Worm (Caenorhabditis elegans): Measurements from ENCODE around the gene Y55B1AR.2.

Y55B1AR.2 gene

ce11 chrIII:617467-617866 lies 18.9 kb upstream of the Y55B1AR.2 start, which contains the start of gene T19C3.2:
Gene T19C3.2, minus strand, starts transcription at chrIII:617567.
- TF ChIP-seq skn-1 (tag; optimal IDR thresholded peaks at IDR 0.05) (no peak), lin-15B (tag; optimal IDR thresholded peaks at IDR 0.05) (no peak), fkh-8 (tag; optimal IDR thresholded peaks at IDR 0.05) (no peak), mef-2 (tag; optimal IDR thresholded peaks at IDR 0.05) (no peak), nhr-77 (tag; optimal IDR thresholded peaks at IDR 0.05) (no peak)

DNA sequence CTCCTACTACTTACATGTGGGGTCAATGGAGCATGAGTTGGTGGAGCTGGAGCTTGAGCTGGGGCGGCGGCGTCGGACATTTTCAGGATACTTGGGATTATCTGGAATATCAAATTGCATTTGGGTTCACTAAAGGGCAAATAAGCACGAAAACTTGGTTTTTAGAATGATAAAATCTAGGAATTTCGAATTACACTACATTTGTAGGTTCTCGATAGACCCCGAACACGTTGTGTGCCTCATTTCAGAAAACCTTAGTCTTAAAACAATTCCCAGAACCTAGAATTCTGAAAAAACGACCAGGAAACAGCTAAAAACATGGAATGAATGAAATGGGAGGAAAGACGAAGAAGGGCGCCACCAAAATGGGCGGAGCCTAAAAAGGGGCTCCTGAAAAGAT lies 15.9 kb upstream of the Y55B1AR.2 start, which contains the start of gene T19C3.3:
Gene T19C3.3 (minus strand): TSS at position 101 of the 400 bp plus-strand sequence.
- TF ChIP-seq nhr-84 (tag; optimal IDR thresholded peaks at IDR 0.05) (no peak), lin-14 (GFP tag; optimal IDR thresholded peaks at IDR 0.05) (peak; percentile 12), nhr-76 (tag; optimal IDR thresholded peaks at IDR 0.05) (no peak)

- TF ChIP-seq dpl-1 (GFP tag; optimal IDR thresholded peaks at IDR 0.05), result no peak
- no peak for TF ChIP-seq ceh-82 (tag; optimal IDR thresholded peaks at IDR 0.05)
- TF ChIP-seq ztf-11 (tag; optimal IDR thresholded peaks at IDR 0.05), result no peak
- TF ChIP-seq tlp-1 (tag; optimal IDR thresholded peaks at IDR 0.05), result no peak
- TF ChIP-seq lin-14 (GFP tag; optimal IDR thresholded peaks at IDR 0.05), result peak; percentile 57
- no peak for TF ChIP-seq nhr-19 (GFP tag; conservative IDR thresholded peaks at IDR 0.05)
- TF ChIP-seq irx-1 (tag; optimal IDR thresholded peaks at IDR 0.05), result no peak
- peak; percentile 21 for TF ChIP-seq ces-1 (GFP tag; optimal IDR thresholded peaks at IDR 0.05)
- TF ChIP-seq nhr-85 (tag), result peak; percentile 55
- no peak for TF ChIP-seq nhr-237 (tag; optimal IDR thresholded peaks at IDR 0.05)
- TF ChIP-seq hpl-2 (GFP tag; optimal IDR thresholded peaks at IDR 0.05), result no peak
- no peak for TF ChIP-seq ceh-8 (GFP tag; optimal IDR thresholded peaks at IDR 0.05)
- TF ChIP-seq pqm-1 (tag; optimal IDR thresholded peaks at IDR 0.05), result no peak
- no peak for TF ChIP-seq C34B4.2 (tag; optimal IDR thresholded peaks at IDR 0.05)
- no peak for TF ChIP-seq C16A3.4 (tag; optimal IDR thresholded peaks at IDR 0.05)
- TF ChIP-seq nhr-90 (tag; optimal IDR thresholded peaks at IDR 0.05; ENCODE audit: poor library complexity), result no peak
- no peak for TF ChIP-seq snpc-4 (tag; optimal IDR thresholded peaks at IDR 0.05)
- TF ChIP-seq nhr-76 (tag; optimal IDR thresholded peaks at IDR 0.05), result no peak
- no peak for TF ChIP-seq pax-3 (tag; optimal IDR thresholded peaks at IDR 0.05)
- TF ChIP-seq elt-2 (tag; optimal IDR thresholded peaks at IDR 0.05), result no peak
- no peak for TF ChIP-seq ceh-88 (GFP tag; IDR thresholded peaks at IDR 0.05)
- TF ChIP-seq Y116A8C.19 (tag; optimal IDR thresholded peaks at IDR 0.05; ENCODE audit: borderline replicate concordance), result no peak
- TF ChIP-seq efl-1 (optimal IDR thresholded peaks at IDR 0.05), result no peak
- TF ChIP-seq efl-1 (GFP tag; optimal IDR thresholded peaks at IDR 0.05 in 1 of 2), result peak in 1 of 2 experiments; percentile 2
These were observed 14.2 kb upstream of the Y55B1AR.2 start for ce11 chrIII:612759-613158.

DNA sequence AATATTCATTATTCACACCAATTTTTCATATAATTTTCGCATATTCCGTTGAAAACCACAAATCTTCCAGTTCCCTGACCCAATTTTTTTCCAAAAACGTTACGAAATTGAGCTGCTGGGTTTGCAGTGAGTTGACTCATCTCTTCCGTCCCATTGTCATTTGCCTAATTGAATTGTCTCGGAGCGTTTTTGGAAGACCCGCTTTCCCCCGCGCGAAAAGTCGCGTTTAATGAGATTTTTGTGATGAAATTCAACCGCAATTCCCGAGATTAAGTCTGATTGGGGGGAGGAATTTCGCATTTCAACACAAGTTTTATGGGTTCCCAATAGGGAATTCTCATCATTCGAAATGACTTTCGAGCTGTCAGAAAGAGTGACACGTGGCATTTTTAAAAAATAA lies 13.3 kb upstream of the Y55B1AR.2 start:
- TF ChIP-seq nhr-85 (tag) (no peak), lin-14 (GFP tag; optimal IDR thresholded peaks at IDR 0.05) (peak; percentile 53)

ce11 chrIII:609549-609948 lies 11.0 kb upstream of the Y55B1AR.2 start, which contains the start of gene best-17:
Gene best-17, minus strand, starts transcription at chrIII:609649.
- TF ChIP-seq ceh-8 (GFP tag; optimal IDR thresholded peaks at IDR 0.05), result no peak
- no peak for TF ChIP-seq swsn-7 (tag; optimal IDR thresholded peaks at IDR 0.05)
- no peak for TF ChIP-seq ets-5 (GFP tag; IDR thresholded peaks at IDR 0.05)
- no peak for TF ChIP-seq efl-3 (GFP tag; optimal IDR thresholded peaks at IDR 0.05)
- TF ChIP-seq sptf-1 (tag; optimal IDR thresholded peaks at IDR 0.05), result no peak
- TF ChIP-seq nhr-28 (tag; optimal IDR thresholded peaks at IDR 0.05), result no peak
- no peak for TF ChIP-seq C16A3.4 (tag; optimal IDR thresholded peaks at IDR 0.05)

Measured in whole organism, L1 larva.